Fruit fly (Drosophila melanogaster) whole organism: Measurements from ENCODE around the gene CG12259.

Experiments used
- CG8478 ChIP-seq: fragments of >200 bp; optimal IDR thresholded peaks from 2 replicates; lab custom pipeline; 2018; ENCODE audit warnings: inconsistent platforms
- Dll ChIP-seq: fragments of >200 bp; optimal IDR thresholded peaks from 2 replicates; lab custom pipeline; 2017
- EcR ChIP-seq, 2 experiments: fragments of >200 bp; optimal IDR thresholded peaks; 2 replicates each; lab custom pipeline; 2017; ENCODE audit warnings: missing biosample characterization in 2 of 2, missing genetic modification characterization in 2 of 2, missing genetic modification reagents in 2 of 2
- pan ChIP-seq: fragments of >200 bp; optimal IDR thresholded peaks from 2 replicates; lab custom pipeline; 2017
- psq ChIP-seq: fragments of >200 bp; optimal IDR thresholded peaks from 2 replicates; lab custom pipeline; 2017
- usp ChIP-seq: fragments of >200 bp; optimal IDR thresholded peaks from 2 replicates; lab custom pipeline; 2017; ENCODE audit warnings: missing biosample characterization, missing genetic modification characterization, mixed read lengths

CG12259 gene

DNA sequence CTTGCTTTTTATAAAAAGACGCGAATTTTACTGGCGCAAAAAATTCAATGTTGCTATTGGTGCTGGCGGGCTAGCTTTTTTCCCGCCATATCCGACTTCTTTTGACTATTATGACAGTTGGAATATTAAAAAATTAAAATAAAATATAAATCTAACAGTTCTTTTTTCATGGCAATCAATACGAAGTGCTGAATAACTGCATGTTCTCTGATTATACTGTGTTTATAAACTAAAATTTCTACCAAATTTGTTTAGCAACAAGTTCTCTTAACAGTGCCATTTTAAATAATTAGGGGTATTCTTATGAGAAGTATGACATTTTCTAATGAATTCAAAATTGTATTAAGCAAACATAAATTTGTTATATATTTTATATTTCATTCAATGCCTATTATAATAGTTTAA, 1.5 kb downstream of the CG12259 start, which contains the start of gene Boh1:
Boh1 (minus strand) TSS at position 76 of the 405 bp plus-strand sequence.
- TF ChIP-seq usp (GFP tag; lab: Kevin White, UChicago) (no peak), pan (no peak), EcR (GFP tag; optimal IDR thresholded peaks at IDR 0.05; lab: Kevin White, UChicago) (no peak), Dll (lab: Kevin White, UChicago) (no peak), CG8478 (no peak), psq (lab: Kevin White, UChicago) (no peak)

DNA sequence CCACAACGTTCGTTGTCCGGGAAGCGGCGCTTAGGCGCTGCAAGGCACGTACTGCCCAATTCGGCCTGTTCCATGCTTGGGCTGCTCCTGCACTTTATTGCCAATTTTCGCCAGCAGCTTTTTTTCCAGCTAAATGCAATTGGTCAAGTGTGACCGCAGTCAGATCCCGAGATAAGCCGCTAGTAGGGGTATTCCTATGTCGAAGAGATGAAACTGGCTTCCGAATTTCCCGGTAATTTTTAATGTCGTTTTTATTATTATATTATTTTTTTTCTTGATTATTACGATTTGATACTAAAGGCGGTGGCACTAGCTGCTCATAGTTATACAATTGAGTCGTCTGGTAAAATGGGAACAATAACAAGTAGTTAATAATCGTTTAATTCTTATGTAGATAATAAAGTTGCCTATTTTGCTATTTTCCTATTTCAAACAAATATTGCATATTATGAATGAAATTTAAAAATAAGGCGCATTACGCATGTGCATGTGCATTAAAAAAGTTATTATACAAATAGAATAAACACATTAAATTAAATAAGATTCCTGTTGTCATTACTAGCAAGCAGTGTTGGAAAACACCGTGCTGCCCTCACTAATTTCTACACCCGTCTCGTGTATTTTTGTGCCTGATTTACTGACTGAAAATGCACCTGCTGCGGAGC, 4.4 kb downstream of the CG12259 start, which contains the start of the genes CG5003 and mRpS22:
CG5003 (minus strand) TSS at position 162 of the 665 bp plus-strand sequence.
mRpS22 (plus strand) TSS at position 554 of the 665 bp plus-strand sequence.
- TF ChIP-seq psq (lab: Kevin White, UChicago) (no peak), EcR (GFP tag; optimal IDR thresholded peaks at IDR 0.05; lab: Kevin White, UChicago) (no peak), Dll (lab: Kevin White, UChicago) (no peak), CG8478 (no peak), pan (no peak), usp (GFP tag; lab: Kevin White, UChicago) (no peak)

DNA sequence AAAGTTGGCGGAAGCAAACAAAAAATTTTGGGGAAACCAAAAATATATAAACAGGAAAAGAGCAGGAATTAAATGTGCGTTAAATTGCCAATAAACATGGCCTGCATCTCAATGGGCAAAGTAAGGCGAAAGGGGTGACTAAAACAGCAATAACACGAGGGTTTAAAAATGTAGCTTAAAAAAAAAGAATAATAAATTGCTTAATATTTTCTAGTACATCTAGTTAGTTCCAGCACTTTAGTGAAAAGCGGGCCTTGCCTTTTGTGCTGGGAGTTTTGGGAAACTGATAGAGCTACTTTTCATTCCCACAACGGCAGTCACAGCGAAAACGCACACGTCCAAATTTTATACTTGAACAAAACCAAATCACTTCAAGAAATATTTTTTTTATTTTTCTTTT, 8.7 kb downstream of the CG12259 start, which contains the start of gene mil:
mil (plus strand) TSS at position 301 of the 400 bp plus-strand sequence.
- TF ChIP-seq CG8478: no peak
- TF ChIP-seq pan: no peak
- no peak for TF ChIP-seq EcR (GFP tag; optimal IDR thresholded peaks at IDR 0.05; lab: Kevin White, UChicago)
- TF ChIP-seq Dll (lab: Kevin White, UChicago): no peak
- no peak for TF ChIP-seq usp (GFP tag; lab: Kevin White, UChicago)
- no peak for TF ChIP-seq psq (lab: Kevin White, UChicago)

DNA sequence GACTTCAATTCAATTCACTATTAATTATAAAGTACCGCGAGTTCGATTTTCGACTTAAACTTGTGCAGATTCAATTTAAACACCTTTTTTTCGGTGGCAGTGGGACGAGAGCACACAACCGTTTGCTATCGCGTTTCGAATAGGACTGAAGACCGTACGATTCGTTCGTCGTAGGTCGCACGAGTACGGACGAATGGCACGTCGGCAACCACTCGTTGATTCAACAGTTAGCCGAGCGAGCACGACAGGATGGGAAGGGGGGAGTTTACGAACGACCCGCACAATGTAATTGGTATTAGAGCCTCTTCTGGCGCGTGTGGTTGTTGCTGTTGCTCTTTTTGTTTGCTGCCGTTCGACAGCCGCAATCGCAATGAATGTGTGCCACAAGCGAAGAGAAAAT, 15.2 kb downstream of the CG12259 start, which contains the start of gene CG34353:
CG34353 (minus strand) TSS at position 149 of the 400 bp plus-strand sequence.
- no peak for TF ChIP-seq EcR (GFP tag; optimal IDR thresholded peaks at IDR 0.05; lab: Kevin White, UChicago)
- no peak for TF ChIP-seq Dll (lab: Kevin White, UChicago)

DNA sequence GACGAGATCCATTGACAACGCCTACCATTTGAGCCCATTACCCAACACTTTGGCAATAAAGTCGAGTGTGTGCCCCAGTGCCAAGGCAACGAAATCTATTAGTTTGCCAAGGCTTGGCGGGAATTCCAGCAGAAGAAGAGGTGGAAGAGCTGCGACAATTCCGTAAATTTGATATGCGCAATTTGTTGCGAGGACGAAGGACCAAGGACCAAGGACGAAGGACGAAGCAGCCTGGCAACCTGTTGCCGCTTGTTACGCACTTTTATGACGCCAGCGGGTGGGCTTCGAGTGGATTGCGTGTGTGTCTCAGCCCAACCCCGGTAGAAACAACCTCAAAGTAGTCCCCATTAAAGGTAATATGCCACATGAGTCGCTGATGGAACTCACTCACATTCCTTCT, 32.8 kb downstream of the CG12259 start:
- TF ChIP-seq CG8478: no peak
- no peak for TF ChIP-seq pan
- TF ChIP-seq Dll (lab: Kevin White, UChicago): no peak
- no peak for TF ChIP-seq usp (GFP tag; lab: Kevin White, UChicago)
- no peak for TF ChIP-seq EcR (GFP tag; optimal IDR thresholded peaks at IDR 0.05; lab: Kevin White, UChicago)
- no peak for TF ChIP-seq psq (lab: Kevin White, UChicago)

DNA sequence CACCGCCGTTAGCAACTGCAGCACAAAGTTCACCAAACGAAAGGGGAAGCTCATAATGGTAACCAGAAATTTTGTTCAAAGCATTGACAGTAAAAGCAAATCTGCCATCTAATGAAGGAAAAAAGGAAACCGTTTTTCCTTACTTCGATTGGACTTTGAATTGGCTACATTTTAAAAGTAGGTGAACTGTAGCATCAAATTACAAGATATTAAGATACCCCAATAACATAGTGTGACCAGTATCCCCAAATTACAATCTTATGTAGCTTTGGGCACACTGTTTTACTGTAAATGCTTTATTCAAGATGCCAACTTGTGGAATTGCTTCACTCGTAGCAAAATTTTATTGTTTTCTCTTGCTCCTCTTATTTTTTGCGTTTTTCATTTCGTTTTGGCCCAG, 48.6 kb downstream of the CG12259 start, which contains the start of gene CG12426:
CG12426 (minus strand) TSS at position 101 of the 400 bp plus-strand sequence.
- no peak for TF ChIP-seq psq (lab: Kevin White, UChicago)
